Fruit fly (Drosophila melanogaster) whole organism, embryonic: ENCODE measurements around the gene CG8765.

ENCODE experiments used
- Abd-B ChIP-seq: fragments of 200-800 bp; sonication (Bioruptor generic); optimal IDR thresholded peaks from 2 replicates; lab custom pipeline; 2018; ENCODE audit warnings: missing biosample characterization, mild to moderate bottlenecking, missing genetic modification characterization, moderate library complexity
- Aef1 ChIP-seq: fragments of 200-800 bp; sonication (Bioruptor generic); IDR thresholded peaks from 3 replicates; pipeline ENCODE4 v1.3.6; 2022; ENCODE audit warnings: missing biosample characterization, missing genetic modification characterization
- Antp ChIP-seq: fragments of 200-800 bp; sonication (Bioruptor generic); optimal IDR thresholded peaks from 3 replicates; lab custom pipeline; 2016; ENCODE audit warnings: missing biosample characterization, missing genetic modification characterization
- CG10654 ChIP-seq: fragments of 200-800 bp; sonication (Bioruptor generic); optimal IDR thresholded peaks from 2 replicates; lab custom pipeline; 2016; ENCODE audit warnings: missing biosample characterization, missing genetic modification characterization
- CG12219 ChIP-seq: fragments of 200-800 bp; sonication (Bioruptor generic); optimal IDR thresholded peaks from 3 replicates; lab custom pipeline; 2018; ENCODE audit warnings: missing biosample characterization, mild to moderate bottlenecking, missing genetic modification characterization
- CG13624 ChIP-seq: fragments of 200-800 bp; sonication (Bioruptor generic); optimal IDR thresholded peaks from 2 replicates; lab custom pipeline; 2016; ENCODE audit warnings: missing biosample characterization, missing genetic modification characterization
- CG13894 ChIP-seq: fragments of 200-800 bp; sonication (Bioruptor generic); optimal IDR thresholded peaks from 3 replicates; lab custom pipeline; 2018; ENCODE audit warnings: missing biosample characterization, mild to moderate bottlenecking, missing genetic modification characterization, moderate library complexity
- CG14667 ChIP-seq: fragments of 200-800 bp; sonication (Bioruptor generic); IDR thresholded peaks from 2 replicates; pipeline ENCODE4 v1.3.6; 2022; ENCODE audit warnings: missing biosample characterization, missing genetic modification characterization
- CG16779 ChIP-seq: fragments of 200-800 bp; sonication (Bioruptor generic); IDR thresholded peaks from 2 replicates; pipeline ENCODE4 v1.3.6; 2022; ENCODE audit warnings: missing biosample characterization, missing genetic modification characterization
- CG16863 ChIP-seq: fragments of 200-800 bp; sonication (Bioruptor generic); optimal IDR thresholded peaks from 3 replicates; lab custom pipeline; 2016; ENCODE audit warnings: missing biosample characterization, missing genetic modification characterization
- CG17328 ChIP-seq: fragments of 200-800 bp; sonication (Bioruptor generic); IDR thresholded peaks from 2 replicates; pipeline ENCODE4 v1.3.6; 2022; ENCODE audit warnings: missing biosample characterization, missing genetic modification characterization
- CG17361 ChIP-seq: fragments of 200-800 bp; sonication (Bioruptor generic); IDR thresholded peaks from 3 replicates; pipeline ENCODE4 v1.3.6; 2022; ENCODE audit warnings: missing biosample characterization, missing genetic modification characterization
- CG17829 ChIP-seq: fragments of 200-800 bp; optimal IDR thresholded peaks from 2 replicates; lab custom pipeline; 2019; ENCODE audit warnings: missing biosample characterization, mild to moderate bottlenecking, missing genetic modification characterization, moderate library complexity
- CG17912 ChIP-seq: fragments of 200-800 bp; sonication (Bioruptor generic); optimal IDR thresholded peaks from 2 replicates; lab custom pipeline; 2018; ENCODE audit warnings: missing biosample characterization, mild to moderate bottlenecking, missing genetic modification characterization
- CG2202 ChIP-seq: fragments of 200-800 bp; sonication (Bioruptor generic); optimal IDR thresholded peaks from 2 replicates; lab custom pipeline; 2018; ENCODE audit warnings: missing biosample characterization, mild to moderate bottlenecking, missing genetic modification characterization
- CG2875 ChIP-seq: fragments of 200-800 bp; sonication (Bioruptor generic); optimal IDR thresholded peaks from 2 replicates; lab custom pipeline; 2017; ENCODE audit warnings: missing biosample characterization, mild to moderate bottlenecking, missing genetic modification characterization, missing genetic modification reagents
- CG2889 ChIP-seq: fragments of 200-800 bp; sonication (Bioruptor generic); IDR thresholded peaks from 3 replicates; pipeline ENCODE4 v1.3.6; 2022; ENCODE audit warnings: missing biosample characterization, missing genetic modification characterization
- CG30020 ChIP-seq: fragments of 200-800 bp; optimal IDR thresholded peaks from 2 replicates; lab custom pipeline; 2019; ENCODE audit warnings: missing biosample characterization, mild to moderate bottlenecking, missing genetic modification characterization, moderate library complexity
- CG3065 ChIP-seq: fragments of 200-800 bp; sonication (Bioruptor generic); optimal IDR thresholded peaks from 2 replicates; lab custom pipeline; 2016; ENCODE audit warnings: missing biosample characterization, missing genetic modification characterization
- CG7372 ChIP-seq: fragments of 200-800 bp; sonication (Bioruptor generic); IDR thresholded peaks from 2 replicates; pipeline ENCODE4 v1.3.6; 2022; ENCODE audit warnings: missing biosample characterization, missing genetic modification characterization
- CG8290 ChIP-seq, 3 experiments: fragments of 200-800 bp; sonication (Bioruptor generic); optimal IDR thresholded peaks; 2 replicates each; lab custom pipeline; 2016 to 2019; ENCODE audit warnings: missing biosample characterization in 3 of 3, missing genetic modification characterization in 3 of 3, mild to moderate bottlenecking in 2 of 3, moderate library complexity in 1 of 3
- Dp ChIP-seq: fragments of 200-800 bp; sonication (Bioruptor generic); optimal IDR thresholded peaks from 2 replicates; lab custom pipeline; 2018; ENCODE audit warnings: missing biosample characterization, mild to moderate bottlenecking, missing genetic modification characterization, moderate library complexity
- H15 ChIP-seq: fragments of 200-800 bp; sonication (Bioruptor generic); IDR thresholded peaks from 3 replicates; pipeline ENCODE4 v1.3.6; 2022; ENCODE audit warnings: missing biosample characterization, missing genetic modification characterization
- MESR4 ChIP-seq: fragments of 200-800 bp; sonication (Bioruptor generic); optimal IDR thresholded peaks from 2 replicates; lab custom pipeline; 2018; ENCODE audit warnings: missing biosample characterization, mild to moderate bottlenecking, missing genetic modification characterization, moderate library complexity
- Optix ChIP-seq: fragments of 200-800 bp; sonication (Bioruptor generic); IDR thresholded peaks from 3 replicates; pipeline ENCODE4 v1.3.6; 2022; ENCODE audit warnings: missing biosample characterization, missing genetic modification characterization
- Poxn ChIP-seq: fragments of 200-800 bp; sonication (Bioruptor generic); IDR thresholded peaks from 2 replicates; pipeline ENCODE4 v1.3.6; 2022; ENCODE audit warnings: missing biosample characterization, missing genetic modification characterization
- Rfx ChIP-seq: fragments of 200-800 bp; sonication (Bioruptor generic); IDR thresholded peaks from 2 replicates; pipeline ENCODE4 v1.3.6; 2022; ENCODE audit warnings: missing biosample characterization, missing genetic modification characterization
- Rx ChIP-seq: fragments of 200-800 bp; sonication (Bioruptor generic); IDR thresholded peaks from 2 replicates; pipeline ENCODE4 v1.3.6; 2022; ENCODE audit warnings: missing biosample characterization, missing genetic modification characterization
- Sry-β ChIP-seq: fragments of 200-800 bp; sonication (Bioruptor generic); optimal IDR thresholded peaks from 2 replicates; lab custom pipeline; 2018; ENCODE audit warnings: missing biosample characterization, mild to moderate bottlenecking, missing genetic modification characterization, moderate library complexity
- ara ChIP-seq: fragments of 200-800 bp; sonication (Bioruptor generic); IDR thresholded peaks from 2 replicates; pipeline ENCODE4 v1.3.6; 2022; ENCODE audit warnings: missing biosample characterization, missing genetic modification characterization
- ato ChIP-seq: fragments of 200-800 bp; sonication (Bioruptor generic); IDR thresholded peaks from 2 replicates; pipeline ENCODE4 v1.3.6; 2022; ENCODE audit warnings: missing biosample characterization, missing genetic modification characterization; ENCODE audit not compliant: partially characterized antibody
- cad ChIP-seq: fragments of >200 bp; optimal IDR thresholded peaks from 2 replicates; lab custom pipeline; 2017; ENCODE audit warnings: missing biosample characterization, missing genetic modification characterization
- corto ChIP-seq: fragments of 200-800 bp; sonication (Bioruptor generic); optimal IDR thresholded peaks from 2 replicates; lab custom pipeline; 2016; ENCODE audit warnings: missing biosample characterization, mild to moderate bottlenecking, missing genetic modification characterization, moderate library complexity
- crp ChIP-seq, 2 experiments: fragments of 200-800 bp; sonication (Bioruptor generic); optimal IDR thresholded peaks; 2 replicates in 1 of 2; 3 replicates in 1 of 2; lab custom pipeline; 2017; ENCODE audit warnings: missing biosample characterization in 2 of 2, missing genetic modification characterization in 2 of 2, mild to moderate bottlenecking in 1 of 2, moderate library complexity in 1 of 2
- dati ChIP-seq: fragments of 200-800 bp; sonication (Bioruptor generic); IDR thresholded peaks from 2 replicates; pipeline ENCODE4 v1.3.6; 2022; ENCODE audit warnings: missing biosample characterization, missing genetic modification characterization
- ems ChIP-seq: fragments of 200-800 bp; sonication (Bioruptor generic); optimal IDR thresholded peaks from 3 replicates; lab custom pipeline; 2016; ENCODE audit warnings: missing biosample characterization, missing genetic modification characterization
- en ChIP-seq: fragments of 200-800 bp; sonication (Bioruptor generic); optimal IDR thresholded peaks from 2 replicates; lab custom pipeline; 2016; ENCODE audit warnings: missing biosample characterization, missing genetic modification characterization
- exex ChIP-seq: fragments of 200-800 bp; sonication (Bioruptor generic); optimal IDR thresholded peaks from 4 replicates; lab custom pipeline; 2018; ENCODE audit warnings: missing biosample characterization, mild to moderate bottlenecking, missing genetic modification characterization, moderate library complexity
- gsb ChIP-seq: fragments of 200-800 bp; sonication (Bioruptor generic); IDR thresholded peaks from 2 replicates; pipeline ENCODE4 v1.3.6; 2022; ENCODE audit warnings: missing biosample characterization, missing genetic modification characterization
- ham ChIP-seq: fragments of 200-800 bp; sonication (Bioruptor generic); IDR thresholded peaks from 2 replicates; pipeline ENCODE4 v1.3.6; 2022; ENCODE audit warnings: missing biosample characterization, missing genetic modification characterization
- hb ChIP-seq: fragments of 200-800 bp; sonication (Bioruptor generic); IDR thresholded peaks from 3 replicates; pipeline ENCODE4 v1.3.6; 2022; ENCODE audit warnings: missing biosample characterization, missing genetic modification characterization; ENCODE audit not compliant: partially characterized antibody
- ind ChIP-seq: fragments of 200-800 bp; sonication (Bioruptor generic); optimal IDR thresholded peaks from 3 replicates; lab custom pipeline; 2016; ENCODE audit warnings: missing biosample characterization, missing genetic modification characterization
- kah ChIP-seq: fragments of 200-800 bp; sonication (Bioruptor generic); optimal IDR thresholded peaks from 2 replicates; lab custom pipeline; 2018; ENCODE audit warnings: missing biosample characterization, mild to moderate bottlenecking, missing genetic modification characterization
- kay ChIP-seq: fragments of 200-800 bp; sonication (Bioruptor generic); optimal IDR thresholded peaks from 2 replicates; lab custom pipeline; 2016; ENCODE audit warnings: missing biosample characterization, missing genetic modification characterization
- lmd ChIP-seq: fragments of 200-800 bp; sonication (Bioruptor generic); IDR thresholded peaks from 2 replicates; pipeline ENCODE4 v1.3.6; 2022; ENCODE audit warnings: missing biosample characterization, missing genetic modification characterization
- org-1 ChIP-seq: fragments of 200-800 bp; sonication (Bioruptor generic); optimal IDR thresholded peaks from 2 replicates; lab custom pipeline; 2017; ENCODE audit warnings: missing biosample characterization, missing genetic modification characterization
- prd ChIP-seq, 3 experiments: fragments of >200 bp in 2 of 3; fragments of 200-800 bp in 1 of 3; sonication (Bioruptor generic) in 1 of 3; optimal IDR thresholded peaks in 2 of 3; IDR thresholded peaks in 1 of 3; 2 replicates in 2 of 3; 3 replicates in 1 of 3; pipeline versions ENCODE4 v1.3.6 to Lab custom; 2017 to 2022; ENCODE audit warnings: missing biosample characterization in 1 of 3, missing genetic modification characterization in 1 of 3
- row ChIP-seq: fragments of 200-800 bp; sonication (Bioruptor generic); IDR thresholded peaks from 3 replicates; pipeline ENCODE4 v1.3.6; 2022; ENCODE audit warnings: missing biosample characterization, missing genetic modification characterization
- slp2 ChIP-seq: fragments of 200-800 bp; sonication (Bioruptor generic); optimal IDR thresholded peaks from 2 replicates; lab custom pipeline; 2016; ENCODE audit warnings: missing biosample characterization, missing genetic modification characterization
- ssp ChIP-seq: fragments of 200-800 bp; sonication (Bioruptor generic); IDR thresholded peaks from 2 replicates; pipeline ENCODE4 v1.3.6; 2022; ENCODE audit warnings: missing biosample characterization, missing genetic modification characterization
- unpg ChIP-seq: fragments of 200-800 bp; sonication (Bioruptor generic); optimal IDR thresholded peaks from 3 replicates; lab custom pipeline; 2018; ENCODE audit warnings: missing biosample characterization, mild to moderate bottlenecking, missing genetic modification characterization, moderate library complexity

CG8765 gene

dm6 chr3L:19687200-19687687 lies at the start of gene CG8765, which contains the start of gene Gbeta76C (continued):
- TF ChIP-seq CG12219 (GFP tag; lab: Kevin White, UChicago) (no peak), CG2889 (GFP tag; lab: Robert Waterston, UW) (no peak), CG8290 (GFP tag; optimal IDR thresholded peaks at IDR 0.05; lab: Kevin White, UChicago) (peak; percentile 18), CG8290 (tag; optimal IDR thresholded peaks at IDR 0.05; lab: Kevin White, UChicago) (no peak), ind (GFP tag; lab: Kevin White, UChicago) (peak; percentile 30), unpg (GFP tag; lab: Kevin White, UChicago) (no peak), row (GFP tag; lab: Robert Waterston, UW) (peak; percentile 57; the same call in 2 of the 3 replicates), crp (GFP tag; optimal IDR thresholded peaks at IDR 0.05; lab: Kevin White, UChicago) (peak; percentile 95 to 99), CG17328 (GFP tag; lab: Robert Waterston, UW) (peak; percentile 12; the same call in 1 of the 2 replicates), cad (no peak), Abd-B (GFP tag; lab: Kevin White, UChicago) (peak; percentile 13), ham (GFP tag; lab: Robert Waterston, UW) (no peak), prd (optimal IDR thresholded peaks at IDR 0.05; lab: Kevin White, UChicago) (no peak), prd (GFP tag; IDR thresholded peaks at IDR 0.05; lab: Robert Waterston, UW) (no peak), CG14667 (GFP tag; lab: Robert Waterston, UW) (no peak), CG13624 (peak; percentile 63), ems (GFP tag; lab: Kevin White, UChicago) (peak; percentile 55), ara (no peak), lmd (GFP tag; lab: Robert Waterston, UW) (peak; percentile 31; the same call in 1 of the 2 replicates), ato (GFP tag; lab: Robert Waterston, UW) (no peak), Aef1 (GFP tag; lab: Robert Waterston, UW) (no peak), hb (no peak), MESR4 (GFP tag; lab: Kevin White, UChicago) (peak; percentile 71), Rx (no peak), gsb (GFP tag; lab: Robert Waterston, UW) (no peak), CG30020 (tag; lab: Kevin White, UChicago) (no peak), Rfx (peak; percentile 75), CG2202 (no peak), Dp (GFP tag; lab: Kevin White, UChicago) (peak; percentile 99), Poxn (GFP tag; lab: Robert Waterston, UW) (no peak), CG7372 (GFP tag; lab: Robert Waterston, UW) (no peak), CG13894 (tag; lab: Kevin White, UChicago) (peak; percentile 41), Sry-β (GFP tag; lab: Kevin White, UChicago) (no peak), org-1 (GFP tag; lab: Kevin White, UChicago) (no peak), kay (GFP tag; lab: Kevin White, UChicago) (peak; percentile 6), Optix (no peak), CG3065 (no peak), CG17361 (GFP tag; lab: Robert Waterston, UW) (peak; percentile 29; the same call in 1 of the 3 replicates), CG17829 (tag; lab: Kevin White, UChicago) (peak; percentile 48), en (GFP tag; lab: Kevin White, UChicago) (no peak), CG16779 (GFP tag; lab: Robert Waterston, UW) (no peak), dati (no peak), ssp (GFP tag; lab: Robert Waterston, UW) (no peak), exex (no peak), slp2 (no peak), CG17912 (no peak), Antp (GFP tag; lab: Kevin White, UChicago) (peak; percentile 60), H15 (GFP tag; lab: Robert Waterston, UW) (no peak), corto (GFP tag; lab: Kevin White, UChicago) (no peak), CG16863 (GFP tag; lab: Kevin White, UChicago) (no peak), kah (no peak), CG10654 (GFP tag; lab: Kevin White, UChicago) (peak; percentile 7), CG2875 (GFP tag; lab: Kevin White, UChicago) (peak; percentile 26)
